Worm (Caenorhabditis elegans): ENCODE results near the gene sra-29.

sra-29 gene

ce11 chrII:6568707-6569106 is 6.8 kb downstream of the sra-29 start, which contains the start of gene sra-27:
Gene sra-27, plus strand, starts transcription at chrII:6569007.
- TF ChIP-seq F55B11.4 (tag; optimal IDR thresholded peaks at IDR 0.05; ENCODE audit: borderline replicate concordance, insufficient read depth) (no peak), Y95B8A.8 (GFP tag; IDR thresholded peaks at IDR 0.05) (no peak), lin-35 (GFP tag; optimal IDR thresholded peaks at IDR 0.05) (no peak), lin-40 (tag; optimal IDR thresholded peaks at IDR 0.05) (no peak), lsy-27 (tag; optimal IDR thresholded peaks at IDR 0.05; ENCODE audit: borderline replicate concordance, insufficient read depth) (no peak), nfyb-1 (GFP tag; IDR thresholded peaks at IDR 0.05) (no peak), egrh-3 (GFP tag; IDR thresholded peaks at IDR 0.05) (no peak), hlh-26 (GFP tag; conservative IDR thresholded peaks at IDR 0.05) (no peak), B0035.1 (tag; optimal IDR thresholded peaks at IDR 0.05) (no peak), chd-7 (tag; optimal IDR thresholded peaks at IDR 0.05) (no peak), attf-3 (GFP tag; conservative IDR thresholded peaks at IDR 0.05) (no peak), F52B5.7 (tag; optimal IDR thresholded peaks at IDR 0.05) (no peak), B0019.2 (GFP tag; conservative IDR thresholded peaks at IDR 0.05) (no peak), ama-1 (optimal IDR thresholded peaks at IDR 0.05) (no peak), ama-1 (GFP tag; optimal IDR thresholded peaks at IDR 0.05) (no peak)

ce11 chrII:6566628-6567180 is 8.8 kb downstream of the sra-29 start, which contains the start of the genes F18C5.5 and F18C5.9:
Gene F18C5.5, minus strand, starts transcription at chrII:6566728.
Gene F18C5.9, plus strand, starts transcription at chrII:6567130.
- TF ChIP-seq let-526 (GFP tag; IDR thresholded peaks at IDR 0.05) (no peak), dpff-1 (tag; optimal IDR thresholded peaks at IDR 0.05) (no peak), mxl-1 (tag; optimal IDR thresholded peaks at IDR 0.05) (no peak), ztf-26 (tag; optimal IDR thresholded peaks at IDR 0.05) (no peak), F49E8.2 (tag; optimal IDR thresholded peaks at IDR 0.05; ENCODE audit: insufficient read depth) (no peak), attf-3 (GFP tag; conservative IDR thresholded peaks at IDR 0.05) (no peak), K12H6.12 (tag; optimal IDR thresholded peaks at IDR 0.05) (no peak), madf-6 (GFP tag; IDR thresholded peaks at IDR 0.05) (no peak), athp-1 (tag; optimal IDR thresholded peaks at IDR 0.05) (no peak), mcd-1 (GFP tag; IDR thresholded peaks at IDR 0.05) (no peak), atf-7 (tag; optimal IDR thresholded peaks at IDR 0.05) (no peak), B0261.1 (tag; optimal IDR thresholded peaks at IDR 0.05) (no peak), F23B12.7 (tag; optimal IDR thresholded peaks at IDR 0.05; ENCODE audit: insufficient read depth) (no peak), efl-1 (GFP tag; optimal IDR thresholded peaks at IDR 0.05) (no peak), lin-26 (GFP tag; IDR thresholded peaks at IDR 0.05) (no peak), nhr-27 (tag; optimal IDR thresholded peaks at IDR 0.05) (no peak), gei-17 (GFP tag; optimal IDR thresholded peaks at IDR 0.05) (no peak), madf-8 (GFP tag; conservative IDR thresholded peaks at IDR 0.05) (no peak), die-1 (tag; optimal IDR thresholded peaks at IDR 0.05) (no peak), Y67H2A.10 (GFP tag; conservative IDR thresholded peaks at IDR 0.05) (no peak)

- 0 out of 2 replicates have a peak, but pooled peaks have one; percentile 48 for TF ChIP-seq egl-44 (GFP tag; IDR thresholded peaks at IDR 0.05)
- TF ChIP-seq K12H6.12 (tag; optimal IDR thresholded peaks at IDR 0.05) = no peak
- peak; percentile 55 for TF ChIP-seq rpc-1 (optimal IDR thresholded peaks at IDR 0.05)
- TF ChIP-seq rpc-1 (tag; optimal IDR thresholded peaks at IDR 0.05) = peak; percentile 80
- peak; percentile 58 for TF ChIP-seq ztf-18 (tag; optimal IDR thresholded peaks at IDR 0.05)
- TF ChIP-seq snpc-1.3 (tag; optimal IDR thresholded peaks at IDR 0.05; ENCODE audit: insufficient read depth) = peak; percentile 33
- TF ChIP-seq nhr-90 (tag; optimal IDR thresholded peaks at IDR 0.05) = peak; percentile 31
- no peak for TF ChIP-seq F10E7.11 (tag; optimal IDR thresholded peaks at IDR 0.05)
- peak; percentile 48; the same call in 1 of the 2 replicates for TF ChIP-seq D2030.7 (GFP tag; IDR thresholded peaks at IDR 0.05)
- TF ChIP-seq lin-26 (GFP tag; IDR thresholded peaks at IDR 0.05) = peak; percentile 85
- no peak for TF ChIP-seq ama-1 (optimal IDR thresholded peaks at IDR 0.05)
- peak in 1 of 2 experiments; percentile 8 for TF ChIP-seq ama-1 (GFP tag; optimal IDR thresholded peaks at IDR 0.05)
- TF ChIP-seq repo-1 (tag; optimal IDR thresholded peaks at IDR 0.05) = no peak
- TF ChIP-seq gei-17 (GFP tag; optimal IDR thresholded peaks at IDR 0.05) = no peak
- TF ChIP-seq nhr-80 (tag; optimal IDR thresholded peaks at IDR 0.05) = peak; percentile 15
- no peak for TF ChIP-seq mel-28 (tag; optimal IDR thresholded peaks at IDR 0.05; ENCODE audit: borderline replicate concordance)
- TF ChIP-seq Y53G8AR.9 (GFP tag; conservative IDR thresholded peaks at IDR 0.05) = no peak
- TF ChIP-seq madf-10 (tag; optimal IDR thresholded peaks at IDR 0.05) = peak; percentile 35
These were observed 10.5 kb downstream of the sra-29 start, which contains the start of gene mpz-3 for ce11 chrII:6565077-6565476. Gene mpz-3, minus strand, starts transcription at chrII:6565396.
